Worm (Caenorhabditis elegans) whole organism, early embryonic: ENCODE results near the gene F41H8.1.

Experiments
- aly-1 ChIP-seq: sonication (generic microtip); optimal IDR thresholded peaks from 2 replicates; lab custom pipeline; 2016; ENCODE audit warnings: missing genetic modification characterization, missing compliant biosample characterization
- ama-1 ChIP-seq: fragments of 150-350 bp; optimal IDR thresholded peaks from 2 replicates; lab custom pipeline; 2014
- hmbx-1 ChIP-seq: sonication (generic microtip); optimal IDR thresholded peaks from 2 replicates; lab custom pipeline; 2016; ENCODE audit warnings: mild to moderate bottlenecking, missing genetic modification characterization, missing compliant biosample characterization

ce11 chrV:875945-876344 lies 42.5 kb downstream of the F41H8.1 start, which contains the start of gene T02B11.9:
- no peak for TF ChIP-seq ama-1 (lab: Kevin White, UChicago)
- no peak for TF ChIP-seq hmbx-1
- no peak for TF ChIP-seq aly-1 (tag; lab: Kevin White, UChicago)
